Fruit fly (Drosophila melanogaster) whole organism, larva: ENCODE results near the gene Kr-h2.

Experiments used
- noc ChIP-seq: fragments of 200-800 bp; sonication (Bioruptor generic); optimal IDR thresholded peaks from 3 replicates; lab custom pipeline; 2019; ENCODE audit warnings: missing biosample characterization, mild to moderate bottlenecking, missing genetic modification characterization, moderate library complexity

The Kr-h2 gene

dm6 chr2L:6099270-6099644 is 28.5 kb downstream of the Kr-h2 start:
- TF ChIP-seq noc = no peak

dm6 chr2L:6100202-6100689 is 29.5 kb downstream of the Kr-h2 start, which contains the start of gene stai:
stai (plus strand) TSS chr2L:6100377.
- TF ChIP-seq noc = no peak

- no peak for TF ChIP-seq noc
Measured at dm6 chr2L:6109313-6109847, 38.6 kb downstream of the Kr-h2 start.

dm6 chr2L:6110781-6111180 is 40.0 kb downstream of the Kr-h2 start:
- no peak for TF ChIP-seq noc

DNA sequence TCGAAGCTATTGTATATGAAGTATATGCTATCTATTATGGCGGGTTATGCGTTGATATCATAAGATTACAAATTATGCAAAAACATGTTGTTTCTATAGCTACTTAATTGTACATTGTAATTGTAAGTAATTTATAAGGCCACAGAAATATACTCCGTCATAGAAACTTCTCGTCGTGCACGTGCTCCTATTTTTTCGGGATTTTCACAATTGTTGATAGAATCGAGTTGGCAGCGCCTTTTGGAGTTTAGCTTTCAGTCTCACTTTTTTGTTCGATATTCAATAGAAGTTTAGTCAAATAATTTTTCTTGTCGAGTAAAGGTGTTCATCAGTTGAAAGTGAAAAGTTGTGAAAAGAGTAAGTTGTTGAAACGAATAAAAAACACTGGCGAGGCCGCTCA is 47.4 kb downstream of the Kr-h2 start, which contains the start of gene CG31642:
TSS of gene CG31642 (plus strand) at position 301 of the 400 bp plus-strand sequence.
- no peak for TF ChIP-seq noc
